Worm (Caenorhabditis elegans) whole organism, L2 larva: ENCODE data around the gene F54F7.2.

Experiments used
- Y55F3AM.14 ChIP-seq: fragments of 200-800 bp; sonication (Bioruptor generic); optimal IDR thresholded peaks from 2 replicates; lab custom pipeline; 2018; ENCODE audit warnings: mild to moderate bottlenecking, missing genetic modification characterization, missing compliant biosample characterization
- ZK546.5 ChIP-seq: sonication (generic microtip); optimal IDR thresholded peaks from 2 replicates; lab custom pipeline; 2017; ENCODE audit warnings: missing biosample characterization, missing genetic modification characterization
- alr-1 ChIP-seq: fragments of 150-350 bp; optimal IDR thresholded peaks from 2 replicates; lab custom pipeline; 2014; ENCODE audit warnings: missing biosample characterization, missing genetic modification characterization
- ama-1 ChIP-seq: fragments of 150-350 bp; optimal IDR thresholded peaks from 2 replicates; lab custom pipeline; 2018; ENCODE audit warnings: inconsistent platforms
- dmd-4 ChIP-seq: sonication (generic microtip); optimal IDR thresholded peaks from 2 replicates; lab custom pipeline; 2017; ENCODE audit warnings: missing biosample characterization, missing genetic modification characterization
- lin-13 ChIP-seq: fragments of 150-350 bp; optimal IDR thresholded peaks from 2 replicates; lab custom pipeline; 2014; ENCODE audit warnings: missing biosample characterization, missing genetic modification reagents, missing genetic modification characterization
- nhr-10 ChIP-seq: sonication (generic microtip); optimal IDR thresholded peaks from 2 replicates; lab custom pipeline; 2017; ENCODE audit warnings: missing biosample characterization, missing genetic modification characterization
- nhr-12 ChIP-seq: fragments of 150-350 bp; optimal IDR thresholded peaks from 2 replicates; lab custom pipeline; 2014; ENCODE audit warnings: missing biosample characterization, missing genetic modification characterization
- sem-4 ChIP-seq: fragments of 150-350 bp; optimal IDR thresholded peaks from 2 replicates; lab custom pipeline; 2014; ENCODE audit warnings: missing biosample characterization, missing genetic modification reagents, missing genetic modification characterization
- sma-9 ChIP-seq, 2 experiments: fragments of 150-350 bp in 1 of 2; sonication (generic microtip) in 1 of 2; optimal IDR thresholded peaks; 2 replicates each; lab custom pipeline; 2014 to 2016; ENCODE audit warnings: missing genetic modification characterization in 2 of 2, mild to moderate bottlenecking in 1 of 2, missing biosample characterization in 1 of 2, missing compliant biosample characterization in 1 of 2, missing genetic modification reagents in 1 of 2, moderate library complexity in 1 of 2
- snpc-4 ChIP-seq: fragments of 150-350 bp; optimal IDR thresholded peaks from 2 replicates; lab custom pipeline; 2014; ENCODE audit warnings: missing biosample characterization, missing genetic modification characterization
- unc-55 ChIP-seq: fragments of 150-350 bp; sonication (generic microtip); optimal IDR thresholded peaks from 3 replicates; lab custom pipeline; 2014; ENCODE audit warnings: missing biosample characterization, missing genetic modification reagents, missing genetic modification characterization

DNA sequence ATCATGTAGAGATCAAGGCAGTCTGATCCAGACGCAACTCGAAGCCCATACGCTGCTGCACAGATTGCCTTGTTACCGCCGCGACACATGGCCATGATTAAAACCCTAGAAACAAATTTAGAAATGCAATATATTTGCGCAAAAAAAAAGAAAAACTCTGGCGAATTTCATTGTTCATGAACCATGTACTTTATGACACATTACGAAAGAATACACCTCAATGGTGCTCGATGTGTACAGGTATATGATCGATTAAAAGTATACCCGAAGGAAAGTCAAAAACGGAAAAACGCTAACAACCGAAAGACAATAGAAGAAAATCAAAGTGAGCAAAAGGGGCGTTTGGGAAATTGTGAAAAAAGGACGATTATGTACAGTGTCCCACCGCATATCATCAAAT, 48.9 kb downstream of the F54F7.2 start, which contains the start of gene Y62H9A.8:
- no peak for TF ChIP-seq nhr-10 (tag; lab: Kevin White, UChicago)
- TF ChIP-seq ama-1 (lab: Kevin White, UChicago) = no peak
- no peak for TF ChIP-seq sma-9 (GFP tag; optimal IDR thresholded peaks at IDR 0.05; lab: Kevin White, UChicago)
- TF ChIP-seq sma-9 (tag; optimal IDR thresholded peaks at IDR 0.05; lab: Kevin White, UChicago) = no peak
- TF ChIP-seq sem-4 (tag; lab: Kevin White, UChicago) = no peak
- no peak for TF ChIP-seq snpc-4 (tag; lab: Kevin White, UChicago)
- no peak for TF ChIP-seq nhr-12 (tag; lab: Kevin White, UChicago)
- no peak for TF ChIP-seq lin-13 (GFP tag; lab: Kevin White, UChicago)
- no peak for TF ChIP-seq dmd-4 (tag; lab: Kevin White, UChicago)
- no peak for TF ChIP-seq unc-55 (GFP tag; lab: Kevin White, UChicago)
- TF ChIP-seq Y55F3AM.14 = no peak
- no peak for TF ChIP-seq ZK546.5 (tag; lab: Kevin White, UChicago)
- TF ChIP-seq alr-1 (tag; lab: Kevin White, UChicago) = no peak
